Fruit fly (Drosophila melanogaster) whole organism, embryonic: ENCODE results near the gene inaE.
A peak's percentile ranks its signal among the peaks of the same experiment; 100 is the strongest.

Experiments
- BEAF-32 ChIP-seq: fragments of 200-800 bp; sonication (Bioruptor generic); optimal IDR thresholded peaks from 3 replicates; lab custom pipeline; 2017; ENCODE audit warnings: missing biosample characterization, missing genetic modification characterization, mild to moderate bottlenecking, moderate library complexity, missing genetic modification reagents
- Bgb ChIP-seq: fragments of 200-800 bp; sonication (Bioruptor generic); IDR thresholded peaks from 2 replicates; pipeline ENCODE4 v1.3.6; 2022; ENCODE audit warnings: missing biosample characterization, missing genetic modification characterization; ENCODE audit not compliant: partially characterized antibody
- CG10462 ChIP-seq: fragments of 200-800 bp; sonication (Bioruptor generic); optimal IDR thresholded peaks from 2 replicates; lab custom pipeline; 2016; ENCODE audit warnings: missing biosample characterization, missing genetic modification characterization
- CG12236 ChIP-seq: fragments of 200-800 bp; sonication (Bioruptor generic); optimal IDR thresholded peaks from 2 replicates; lab custom pipeline; 2016; ENCODE audit warnings: missing biosample characterization, missing genetic modification characterization
- CG12299 ChIP-seq: fragments of 200-800 bp; sonication (Bioruptor generic); optimal IDR thresholded peaks from 2 replicates; lab custom pipeline; 2018; ENCODE audit warnings: missing biosample characterization, mild to moderate bottlenecking, missing genetic modification characterization
- CG12659 ChIP-seq: fragments of 200-800 bp; sonication (Bioruptor generic); optimal IDR thresholded peaks from 3 replicates; lab custom pipeline; 2017; ENCODE audit warnings: mild to moderate bottlenecking, missing biosample characterization, missing genetic modification reagents, missing genetic modification characterization
- CG13624 ChIP-seq: fragments of 200-800 bp; sonication (Bioruptor generic); optimal IDR thresholded peaks from 2 replicates; lab custom pipeline; 2016; ENCODE audit warnings: missing biosample characterization, missing genetic modification characterization
- CG15011 ChIP-seq: fragments of 200-800 bp; sonication (Bioruptor generic); optimal IDR thresholded peaks from 3 replicates; lab custom pipeline; 2018; ENCODE audit warnings: missing biosample characterization, mild to moderate bottlenecking, missing genetic modification characterization
- CG16813 ChIP-seq: fragments of 200-800 bp; sonication (Bioruptor generic); IDR thresholded peaks from 3 replicates; pipeline ENCODE4 v1.3.6; 2022; ENCODE audit warnings: missing biosample characterization, missing genetic modification characterization; ENCODE audit not compliant: partially characterized antibody
- CG18011 ChIP-seq: fragments of 200-800 bp; sonication (Bioruptor generic); optimal IDR thresholded peaks from 2 replicates; lab custom pipeline; 2017; ENCODE audit warnings: missing biosample characterization, missing genetic modification characterization, mild to moderate bottlenecking, moderate library complexity, missing genotype
- CG2120 ChIP-seq: fragments of 200-800 bp; sonication (Bioruptor generic); optimal IDR thresholded peaks from 3 replicates; lab custom pipeline; 2016; ENCODE audit warnings: missing biosample characterization, missing genetic modification characterization
- CG31388 ChIP-seq: fragments of 200-800 bp; sonication (Bioruptor generic); optimal IDR thresholded peaks from 2 replicates; lab custom pipeline; 2016; ENCODE audit warnings: missing biosample characterization, missing genetic modification characterization
- CG3163 ChIP-seq: fragments of 200-800 bp; sonication (Bioruptor generic); optimal IDR thresholded peaks from 3 replicates; lab custom pipeline; 2016; ENCODE audit warnings: missing biosample characterization, missing genetic modification characterization
- CG32532 ChIP-seq: fragments of 200-800 bp; sonication (Bioruptor generic); IDR thresholded peaks from 2 replicates; pipeline ENCODE4 v1.3.6; 2022; ENCODE audit warnings: missing biosample characterization, missing genetic modification characterization
- CG34422 ChIP-seq: fragments of 200-800 bp; sonication (Bioruptor generic); IDR thresholded peaks from 3 replicates; pipeline ENCODE4 v1.3.6; 2022; ENCODE audit warnings: missing biosample characterization, missing genetic modification characterization
- CG3726 ChIP-seq: fragments of 200-800 bp; sonication (Bioruptor generic); IDR thresholded peaks from 3 replicates; pipeline ENCODE4, ENCODE4 v1.3.6; 2022; ENCODE audit warnings: missing biosample characterization, missing genetic modification characterization
- CG42726 ChIP-seq: fragments of 200-800 bp; sonication (Bioruptor generic); IDR thresholded peaks from 2 replicates; pipeline ENCODE4 v1.3.6; 2022; ENCODE audit warnings: missing biosample characterization, missing genetic modification characterization; ENCODE audit not compliant: partially characterized antibody
- CG4854 ChIP-seq: fragments of 200-800 bp; sonication (Bioruptor generic); optimal IDR thresholded peaks from 2 replicates; lab custom pipeline; 2016; ENCODE audit warnings: missing biosample characterization, missing genetic modification characterization, inconsistent platforms
- CG6791 ChIP-seq: fragments of 200-800 bp; sonication (Bioruptor generic); IDR thresholded peaks from 3 replicates; pipeline ENCODE4 v1.3.6; 2022; ENCODE audit warnings: missing biosample characterization, missing genetic modification characterization; ENCODE audit not compliant: partially characterized antibody
- CG7839 ChIP-seq: fragments of 200-800 bp; sonication (Bioruptor generic); optimal IDR thresholded peaks from 3 replicates; lab custom pipeline; 2018; ENCODE audit warnings: missing biosample characterization, mild to moderate bottlenecking, missing genetic modification characterization, moderate library complexity
- CG8290 ChIP-seq, 3 experiments: fragments of 200-800 bp; sonication (Bioruptor generic); optimal IDR thresholded peaks; 2 replicates each; lab custom pipeline; 2016 to 2019; ENCODE audit warnings: missing biosample characterization in 3 of 3, missing genetic modification characterization in 3 of 3, mild to moderate bottlenecking in 2 of 3, moderate library complexity in 1 of 3
- Deaf1 ChIP-seq: fragments of 200-800 bp; optimal IDR thresholded peaks from 3 replicates; lab custom pipeline; 2019; ENCODE audit warnings: missing biosample characterization, mild to moderate bottlenecking, missing genetic modification characterization, moderate library complexity
- Dek ChIP-seq: fragments of 200-800 bp; sonication (Bioruptor generic); optimal IDR thresholded peaks from 3 replicates; lab custom pipeline; 2019; ENCODE audit warnings: missing biosample characterization, mild to moderate bottlenecking, missing genetic modification characterization, moderate library complexity
- Dll ChIP-seq: fragments of 200-800 bp; sonication (Bioruptor generic); IDR thresholded peaks from 4 replicates; pipeline ENCODE4 v1.3.6; 2022; ENCODE audit warnings: missing biosample characterization, missing genetic modification characterization; ENCODE audit not compliant: partially characterized antibody
- Ets65A ChIP-seq: fragments of 200-800 bp; sonication (Bioruptor generic); peaks from one replicate; lab custom pipeline; 2016; ENCODE audit warnings: missing biosample characterization, missing genetic modification characterization
- Gsc ChIP-seq: fragments of 200-800 bp; sonication (Bioruptor generic); IDR thresholded peaks from 2 replicates; pipeline ENCODE4 v1.3.6; 2022; ENCODE audit warnings: missing biosample characterization, missing genetic modification characterization
- HLH54F ChIP-seq: fragments of 200-800 bp; sonication (Bioruptor generic); optimal IDR thresholded peaks from 3 replicates; lab custom pipeline; 2016; ENCODE audit warnings: missing biosample characterization, missing genetic modification characterization
- HLHmδ ChIP-seq: fragments of 200-800 bp; sonication (Bioruptor generic); optimal IDR thresholded peaks from 2 replicates; lab custom pipeline; 2018; ENCODE audit warnings: missing biosample characterization, mild to moderate bottlenecking, missing genetic modification characterization, moderate library complexity
- HmgZ ChIP-seq: fragments of 200-800 bp; sonication (Bioruptor generic); optimal IDR thresholded peaks from 2 replicates; lab custom pipeline; 2018; ENCODE audit warnings: missing biosample characterization, mild to moderate bottlenecking, missing genetic modification characterization
- Hr3 ChIP-seq: fragments of 200-800 bp; sonication (Bioruptor generic); optimal IDR thresholded peaks from 3 replicates; lab custom pipeline; 2016; ENCODE audit warnings: missing biosample characterization, missing genetic modification characterization
- Hsf ChIP-seq: fragments of 200-800 bp; sonication (Bioruptor generic); optimal IDR thresholded peaks from 3 replicates; lab custom pipeline; 2016; ENCODE audit warnings: missing biosample characterization, missing genetic modification characterization
- Jarid2 ChIP-seq: fragments of 200-800 bp; sonication (Bioruptor generic); optimal IDR thresholded peaks from 3 replicates; lab custom pipeline; 2017; ENCODE audit warnings: mild to moderate bottlenecking, missing biosample characterization, missing genetic modification reagents, missing genetic modification characterization
- Lim3 ChIP-seq: fragments of 200-800 bp; sonication (Bioruptor generic); IDR thresholded peaks from 2 replicates; pipeline ENCODE4 v1.3.6; 2022; ENCODE audit warnings: missing biosample characterization, missing genetic modification characterization
- Rx ChIP-seq: fragments of 200-800 bp; sonication (Bioruptor generic); IDR thresholded peaks from 2 replicates; pipeline ENCODE4 v1.3.6; 2022; ENCODE audit warnings: missing biosample characterization, missing genetic modification characterization
- Tbp ChIP-seq: fragments of >200 bp; optimal IDR thresholded peaks from 2 replicates; lab custom pipeline; 2018; ENCODE audit warnings: missing biosample characterization, missing genetic modification characterization
- Trl ChIP-seq, 3 experiments: fragments of >200 bp in 2 of 3; fragments of 200-800 bp in 1 of 3; sonication (Bioruptor generic) in 1 of 3; optimal IDR thresholded peaks; 2 replicates in 1 of 3; 3 replicates in 2 of 3; lab custom pipeline; 2016 to 2017; ENCODE audit warnings: missing biosample characterization in 1 of 3, missing genetic modification characterization in 1 of 3
- chif ChIP-seq, 2 experiments: fragments of 200-800 bp; sonication (Bioruptor generic); optimal IDR thresholded peaks; 3 replicates each; lab custom pipeline; 2016; ENCODE audit warnings: missing biosample characterization in 2 of 2, missing genetic modification characterization in 2 of 2
- corto ChIP-seq: fragments of 200-800 bp; sonication (Bioruptor generic); optimal IDR thresholded peaks from 2 replicates; lab custom pipeline; 2016; ENCODE audit warnings: missing biosample characterization, mild to moderate bottlenecking, missing genetic modification characterization, moderate library complexity
- dan ChIP-seq: fragments of 200-800 bp; sonication (Bioruptor generic); IDR thresholded peaks from 2 replicates; pipeline ENCODE4 v1.3.6; 2022; ENCODE audit warnings: missing biosample characterization, missing genetic modification characterization
- dysf ChIP-seq: fragments of 200-800 bp; sonication (Bioruptor generic); IDR thresholded peaks from 3 replicates; pipeline ENCODE4 v1.3.6; 2022; ENCODE audit warnings: missing biosample characterization, missing genetic modification characterization
- ems ChIP-seq: fragments of 200-800 bp; sonication (Bioruptor generic); optimal IDR thresholded peaks from 3 replicates; lab custom pipeline; 2016; ENCODE audit warnings: missing biosample characterization, missing genetic modification characterization
- gcm2 ChIP-seq: fragments of 200-800 bp; sonication (Bioruptor generic); optimal IDR thresholded peaks from 2 replicates; lab custom pipeline; 2016; ENCODE audit warnings: missing biosample characterization, missing genetic modification characterization
- hkb ChIP-seq, 2 experiments: fragments of 200-800 bp in 1 of 2; fragments of >200 bp in 1 of 2; sonication (Bioruptor generic) in 1 of 2; IDR thresholded peaks in 1 of 2; optimal IDR thresholded peaks in 1 of 2; 2 replicates each; pipeline versions ENCODE4 v1.3.6 to Lab custom; 2017 to 2022; ENCODE audit warnings: missing biosample characterization in 1 of 2, missing genetic modification characterization in 1 of 2
- pfk ChIP-seq: fragments of 200-800 bp; sonication (Bioruptor generic); optimal IDR thresholded peaks from 2 replicates; lab custom pipeline; 2018; ENCODE audit warnings: missing biosample characterization, mild to moderate bottlenecking, missing genetic modification characterization, moderate library complexity
- phol ChIP-seq: fragments of 200-800 bp; sonication (Bioruptor generic); optimal IDR thresholded peaks from 3 replicates; lab custom pipeline; 2018; ENCODE audit warnings: missing biosample characterization, mild to moderate bottlenecking, missing genetic modification characterization, moderate library complexity
- salm ChIP-seq: fragments of 200-800 bp; sonication (Bioruptor generic); optimal IDR thresholded peaks from 2 replicates; lab custom pipeline; 2018; ENCODE audit warnings: missing biosample characterization, mild to moderate bottlenecking, missing genetic modification characterization
- scrt ChIP-seq: fragments of 200-800 bp; sonication (Bioruptor generic); optimal IDR thresholded peaks from 2 replicates; lab custom pipeline; 2018; ENCODE audit warnings: missing biosample characterization, mild to moderate bottlenecking, missing genetic modification characterization, moderate library complexity
- slbo ChIP-seq: fragments of 200-800 bp; sonication (Bioruptor generic); IDR thresholded peaks from 2 replicates; pipeline ENCODE4 v1.3.6; 2022; ENCODE audit warnings: missing biosample characterization, missing genetic modification characterization
- tx ChIP-seq: fragments of 200-800 bp; sonication (Bioruptor generic); optimal IDR thresholded peaks from 2 replicates; lab custom pipeline; 2016; ENCODE audit warnings: missing biosample characterization, missing genetic modification characterization

The inaE gene

dm6 chrX:13755152-13755557, 28.4 kb upstream of the inaE start, which contains the start of gene Pdcd4 (continued):
- peak; percentile 44 for TF ChIP-seq CG12659 (GFP tag; lab: Kevin White, UChicago)
- TF ChIP-seq CG18011 (GFP tag; lab: Kevin White, UChicago): no peak
- no peak for TF ChIP-seq CG8290 (GFP tag; optimal IDR thresholded peaks at IDR 0.05; lab: Kevin White, UChicago)
- TF ChIP-seq CG8290 (tag; optimal IDR thresholded peaks at IDR 0.05; lab: Kevin White, UChicago): peak in 1 of 2 experiments; percentile 70
- TF ChIP-seq Ets65A (GFP tag; lab: Kevin White, UChicago): peak; percentile 57
- peak; percentile 16 for TF ChIP-seq BEAF-32 (GFP tag; lab: Kevin White, UChicago)
- no peak for TF ChIP-seq Trl (optimal IDR thresholded peaks at IDR 0.05; lab: Kevin White, UChicago)
- peak; percentile 34 for TF ChIP-seq Trl (GFP tag; optimal IDR thresholded peaks at IDR 0.05; lab: Kevin White, UChicago)
- no peak for TF ChIP-seq ems
- 0 out of 2 replicates have a peak, but pooled peaks have one; percentile 49 for TF ChIP-seq CG42726 (GFP tag; lab: Robert Waterston, UW)
- TF ChIP-seq CG12299 (tag; lab: Kevin White, UChicago): peak; percentile 38
- no peak for TF ChIP-seq chif (GFP tag; optimal IDR thresholded peaks at IDR 0.05; lab: Kevin White, UChicago)
- no peak for TF ChIP-seq Lim3 (GFP tag; lab: Robert Waterston, UW)
- TF ChIP-seq Hr3 (GFP tag; lab: Kevin White, UChicago): no peak
- peak; percentile 44; the same call in 1 of the 2 replicates for TF ChIP-seq Bgb (GFP tag; lab: Robert Waterston, UW)
- no peak for TF ChIP-seq CG31388 (GFP tag; lab: Kevin White, UChicago)
- peak; percentile 33 for TF ChIP-seq Dek (tag; lab: Kevin White, UChicago)
- no peak for TF ChIP-seq dysf (GFP tag; lab: Robert Waterston, UW)
- no peak for TF ChIP-seq Gsc
- TF ChIP-seq CG13624 (GFP tag; lab: Kevin White, UChicago): peak; percentile 6
- peak; percentile 22; the same call in 1 of the 3 replicates for TF ChIP-seq CG34422
- TF ChIP-seq scrt: peak; percentile 52
- no peak for TF ChIP-seq dan
- TF ChIP-seq CG32532 (GFP tag; lab: Robert Waterston, UW): peak; percentile 17; the same call in 1 of the 2 replicates
- no peak for TF ChIP-seq corto (GFP tag; lab: Kevin White, UChicago)
- TF ChIP-seq tx (GFP tag; lab: Kevin White, UChicago): no peak
- no peak for TF ChIP-seq phol (tag; lab: Kevin White, UChicago)
- no peak for TF ChIP-seq HLH54F
- TF ChIP-seq CG2120: peak; percentile 18
- TF ChIP-seq CG10462: no peak
- no peak for TF ChIP-seq CG15011
- TF ChIP-seq hkb (optimal IDR thresholded peaks at IDR 0.05; lab: Kevin White, UChicago): no peak
- TF ChIP-seq hkb (GFP tag; IDR thresholded peaks at IDR 0.05; lab: Robert Waterston, UW): no peak
- TF ChIP-seq CG16813 (GFP tag; lab: Robert Waterston, UW): 0 out of 3 replicates have a peak, but pooled peaks have one; percentile 21
- peak; percentile 52; the same call in 1 of the 3 replicates for TF ChIP-seq CG6791 (GFP tag; lab: Robert Waterston, UW)
- peak; percentile 11 for TF ChIP-seq CG3163
- no peak for TF ChIP-seq CG3726 (GFP tag; lab: Robert Waterston, UW)
- no peak for TF ChIP-seq CG12236 (GFP tag; lab: Kevin White, UChicago)
- no peak for TF ChIP-seq gcm2 (GFP tag; lab: Kevin White, UChicago)
- TF ChIP-seq Deaf1 (tag; lab: Kevin White, UChicago): peak; percentile 18
- no peak for TF ChIP-seq slbo (GFP tag; lab: Robert Waterston, UW)
- peak; percentile 4 for TF ChIP-seq HmgZ (tag; lab: Kevin White, UChicago)
- TF ChIP-seq salm: peak; percentile 8
- peak; percentile 87 for TF ChIP-seq Tbp
- TF ChIP-seq Dll: no peak
- TF ChIP-seq Rx (GFP tag; lab: Robert Waterston, UW): no peak
- peak; percentile 2 for TF ChIP-seq HLHmδ
- peak; percentile 4 for TF ChIP-seq pfk (GFP tag; lab: Kevin White, UChicago)
- peak; percentile 26 for TF ChIP-seq CG7839 (tag; lab: Kevin White, UChicago)
- peak; percentile 4 for TF ChIP-seq CG4854 (GFP tag; lab: Kevin White, UChicago)
- peak; percentile 95 for TF ChIP-seq Jarid2 (GFP tag; lab: Kevin White, UChicago)
- peak; percentile 5 for TF ChIP-seq Hsf
